Worm (Caenorhabditis elegans) whole organism, L2 larva: ENCODE results near the gene fbxa-39.

Experiments
- C34F6.9 ChIP-seq: fragments of 150-350 bp; optimal IDR thresholded peaks from 2 replicates; lab custom pipeline; 2014; ENCODE audit warnings: missing biosample characterization, missing genetic modification characterization
- ama-1 ChIP-seq: fragments of 150-350 bp; optimal IDR thresholded peaks from 2 replicates; lab custom pipeline; 2018; ENCODE audit warnings: inconsistent platforms
- blmp-1 ChIP-seq: sonication (generic microtip); optimal IDR thresholded peaks from 2 replicates; lab custom pipeline; 2017; ENCODE audit warnings: missing genetic modification characterization, mild to moderate bottlenecking, missing compliant biosample characterization, antibody characterized with exemption, moderate library complexity; ENCODE audit not compliant: insufficient read depth
- egl-27 ChIP-seq: sonication (generic microtip); optimal IDR thresholded peaks from 3 replicates; lab custom pipeline; 2017; ENCODE audit warnings: missing biosample characterization, missing genetic modification reagents, missing genetic modification characterization
- lin-39 ChIP-seq: fragments of 150-350 bp; optimal IDR thresholded peaks from 2 replicates; lab custom pipeline; 2014; ENCODE audit warnings: missing biosample characterization, missing genetic modification reagents, missing genetic modification characterization
- mbf-1 ChIP-seq: sonication (generic microtip); optimal IDR thresholded peaks from 2 replicates; lab custom pipeline; 2017; ENCODE audit warnings: missing biosample characterization, missing genetic modification characterization
- nhr-11 ChIP-seq: fragments of 150-350 bp; optimal IDR thresholded peaks from 2 replicates; lab custom pipeline; 2014; ENCODE audit warnings: missing biosample characterization, missing genetic modification characterization
- nhr-237 ChIP-seq: fragments of 150-350 bp; optimal IDR thresholded peaks from 2 replicates; lab custom pipeline; 2014; ENCODE audit warnings: missing biosample characterization, missing genetic modification characterization
- ztf-11 ChIP-seq: sonication (generic microtip); optimal IDR thresholded peaks from 2 replicates; lab custom pipeline; 2017; ENCODE audit warnings: missing biosample characterization, missing genetic modification characterization

DNA sequence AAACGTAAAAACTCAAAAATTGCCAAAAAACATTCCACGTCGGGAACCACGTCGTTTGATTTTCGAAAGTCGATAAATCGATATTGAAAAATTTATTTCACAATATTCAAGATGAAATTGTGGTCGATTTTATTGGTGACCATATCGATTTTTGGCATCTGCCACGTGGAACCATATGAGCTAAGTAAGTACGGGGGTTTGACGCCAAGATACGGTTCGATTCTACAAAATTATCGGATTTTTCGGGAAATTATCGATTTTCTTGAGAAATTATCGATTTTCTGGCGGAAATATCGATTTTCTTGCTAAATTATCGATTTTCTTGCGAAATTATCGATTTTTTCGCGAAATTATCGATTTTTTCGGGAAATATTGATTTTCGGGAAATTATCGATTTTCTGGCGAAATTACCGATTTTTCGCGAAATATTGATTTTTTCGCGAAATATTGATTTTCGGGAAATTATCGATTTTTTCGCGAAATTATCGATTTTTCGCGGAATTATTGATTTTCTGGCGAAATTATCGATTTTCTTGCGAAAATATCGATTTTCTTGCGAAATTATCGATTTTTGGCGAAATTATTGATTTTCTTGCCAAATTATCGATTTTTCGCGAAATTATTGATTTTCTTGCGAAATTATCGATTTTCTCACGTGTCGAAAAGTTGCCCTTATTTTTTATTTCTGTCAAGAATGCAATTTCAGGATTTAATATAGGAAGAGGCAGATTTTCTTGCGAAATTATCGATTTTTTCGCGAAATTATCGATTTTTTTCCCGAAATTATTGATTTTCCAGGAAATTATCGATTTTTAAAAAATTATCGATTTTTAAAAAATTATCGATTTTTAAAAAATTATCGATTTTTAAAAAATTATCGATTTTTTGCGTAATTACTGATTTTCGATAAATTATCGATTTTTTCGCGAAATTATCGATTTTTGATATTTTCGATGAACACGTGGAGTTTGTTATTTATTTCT, 9.4 kb downstream of the fbxa-39 start, which contains the start of gene Y54F10BM.3:
- TF ChIP-seq nhr-11 (tag; lab: Kevin White, UChicago) (no peak), blmp-1 (tag; lab: Kevin White, UChicago) (no peak), ama-1 (no peak), egl-27 (no peak), ztf-11 (tag; lab: Kevin White, UChicago) (no peak), C34F6.9 (tag; lab: Kevin White, UChicago) (no peak), lin-39 (tag; lab: Kevin White, UChicago) (no peak), nhr-237 (tag; lab: Kevin White, UChicago) (no peak), mbf-1 (no peak)
